Worm (Caenorhabditis elegans): ENCODE data around the gene ctns-1.

DNA sequence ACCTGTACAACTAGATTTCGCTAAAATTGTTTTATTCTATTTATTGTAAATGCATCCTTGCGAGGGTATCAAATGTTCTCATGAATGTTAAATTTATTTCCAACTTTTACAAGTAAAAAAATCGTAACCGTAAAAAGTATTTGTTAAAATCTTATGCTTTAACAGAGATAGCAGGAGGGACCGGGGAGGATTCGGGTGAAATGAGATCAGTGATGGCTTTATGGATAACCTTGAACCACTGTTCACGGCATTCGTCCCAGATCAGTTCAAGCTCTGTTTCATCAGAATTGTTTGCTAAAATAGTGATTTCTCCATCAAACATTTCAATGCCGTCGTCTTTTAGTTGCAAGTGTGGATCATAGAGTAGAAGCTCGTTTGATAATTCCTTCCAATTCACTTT, 4.4 kb upstream of the ctns-1 start:
- TF ChIP-seq ztf-23 (GFP tag; IDR thresholded peaks at IDR 0.05) (no peak), flt-1 (GFP tag; IDR thresholded peaks at IDR 0.05) (no peak), med-1 (GFP tag; optimal IDR thresholded peaks at IDR 0.05; ENCODE audit: insufficient read depth) (no peak), klf-2 (GFP tag; conservative IDR thresholded peaks at IDR 0.05) (no peak), cog-1 (tag; optimal IDR thresholded peaks at IDR 0.05) (no peak), T22C8.4 (GFP tag; IDR thresholded peaks at IDR 0.05) (no peak), tab-1 (GFP tag; IDR thresholded peaks at IDR 0.05) (no peak), ztf-29 (GFP tag; IDR thresholded peaks at IDR 0.05) (no peak)

All from whole organism, midembryonic.